Worm (Caenorhabditis elegans): ENCODE measurements around the gene str-149.

ce11 chrV:16580424-16580823 lies 7.2 kb downstream of the str-149 start, which contains the start of gene nhr-271:
- TF ChIP-seq him-1 (tag; optimal IDR thresholded peaks at IDR 0.05): no peak
- no peak for TF ChIP-seq W03F9.2 (tag; optimal IDR thresholded peaks at IDR 0.05)
- TF ChIP-seq dao-5 (tag; optimal IDR thresholded peaks at IDR 0.05): no peak
